Fruit fly (Drosophila melanogaster): ENCODE data around the gene CG14963.

Gene CG14963

dm6 chr3L:3148125-3149059 is 24.0 kb downstream of the CG14963 start, which contains the start of the genes Usp5 and BtbVII (continued):
- TF ChIP-seq gsb-n (tag; optimal IDR thresholded peaks at IDR 0.05) (no peak), crol (GFP tag; IDR thresholded peaks at IDR 0.05) (no peak), CG8388 (GFP tag; optimal IDR thresholded peaks at IDR 0.05) (peak; percentile 17), CG16863 (GFP tag; optimal IDR thresholded peaks at IDR 0.05) (peak; percentile 68), CG9437 (GFP tag; optimal IDR thresholded peaks at IDR 0.05) (peak; percentile 93), Sry-β (GFP tag; optimal IDR thresholded peaks at IDR 0.05) (no peak)

dm6 chr3L:3143383-3143962 is 28.9 kb downstream of the CG14963 start, which contains the start of the genes CG11537 and Alg2:
Gene CG11537 (minus strand): TSS chr3L:3143457.
Gene Alg2 (plus strand): TSS chr3L:3143808.
- no peak for TF ChIP-seq CG7928 (GFP tag; optimal IDR thresholded peaks at IDR 0.05)
- peak; percentile 11 for TF ChIP-seq CG4424 (GFP tag; optimal IDR thresholded peaks at IDR 0.05)
- TF ChIP-seq dm (GFP tag; optimal IDR thresholded peaks at IDR 0.05) = peak; percentile 12
- no peak for TF ChIP-seq ro (GFP tag; IDR thresholded peaks at IDR 0.05)
- TF ChIP-seq Meics (GFP tag; optimal IDR thresholded peaks at IDR 0.05) = peak; percentile 39
- no peak for TF ChIP-seq gt (GFP tag; IDR thresholded peaks at IDR 0.05)
- TF ChIP-seq CG10267 (tag; optimal IDR thresholded peaks at IDR 0.05) = peak; percentile 44
- TF ChIP-seq caup (GFP tag; optimal IDR thresholded peaks at IDR 0.05; ENCODE audit: severe bottlenecking) = peak; percentile 42
- no peak for TF ChIP-seq CG34376 (GFP tag; optimal IDR thresholded peaks at IDR 0.05)
- no peak for TF ChIP-seq Bteb2 (GFP tag; optimal IDR thresholded peaks at IDR 0.05)
- TF ChIP-seq Rfx (GFP tag; IDR thresholded peaks at IDR 0.05) = peak; percentile 56
- TF ChIP-seq CG15269 (tag; optimal IDR thresholded peaks at IDR 0.05) = peak; percentile 26
- peak; percentile 17; the same call in 1 of the 2 replicates for TF ChIP-seq Xrp1 (GFP tag; IDR thresholded peaks at IDR 0.05)
- peak; percentile 4 for TF ChIP-seq sug (tag; optimal IDR thresholded peaks at IDR 0.05)
- TF ChIP-seq CG10366 (GFP tag; IDR thresholded peaks at IDR 0.05) = peak; percentile 29
- no peak for TF ChIP-seq ttk (GFP tag; IDR thresholded peaks at IDR 0.05)
- TF ChIP-seq CG10209 (GFP tag; optimal IDR thresholded peaks at IDR 0.05) = peak; percentile 34
- TF ChIP-seq CG15601 (tag; optimal IDR thresholded peaks at IDR 0.05) = peak; percentile 32
- TF ChIP-seq CG3847 (GFP tag; IDR thresholded peaks at IDR 0.05) = 0 out of 2 replicates have a peak, but pooled peaks have one; percentile 22
- peak; percentile 24 for TF ChIP-seq CG13424 (tag; optimal IDR thresholded peaks at IDR 0.05)
- TF ChIP-seq NFAT (GFP tag; IDR thresholded peaks at IDR 0.05) = peak; percentile 23; the same call in 1 of the 2 replicates
- TF ChIP-seq CG17361 (GFP tag; IDR thresholded peaks at IDR 0.05) = peak; percentile 44; the same call in 2 of the 3 replicates
- peak; percentile 4 for TF ChIP-seq Fer2 (tag; optimal IDR thresholded peaks at IDR 0.05)
- peak; percentile 4 for TF ChIP-seq NfI (GFP tag; optimal IDR thresholded peaks at IDR 0.05)
- TF ChIP-seq CG15696 (tag; optimal IDR thresholded peaks at IDR 0.05) = peak; percentile 0
- peak; percentile 35 for TF ChIP-seq CG13624 (GFP tag; optimal IDR thresholded peaks at IDR 0.05)
- TF ChIP-seq CG15514 (GFP tag; optimal IDR thresholded peaks at IDR 0.05) = peak; percentile 35
- TF ChIP-seq CG5180 (GFP tag; optimal IDR thresholded peaks at IDR 0.05) = no peak
- TF ChIP-seq CG12391 (tag; optimal IDR thresholded peaks at IDR 0.05) = peak; percentile 47
- TF ChIP-seq aop (GFP tag; IDR thresholded peaks at IDR 0.05) = no peak
- TF ChIP-seq Blimp-1 (GFP tag; optimal IDR thresholded peaks at IDR 0.05) = peak; percentile 21
- TF ChIP-seq inv (GFP tag; IDR thresholded peaks at IDR 0.05; ENCODE audit: partially characterized antibody) = no peak
- TF ChIP-seq MTF-1 (GFP tag; optimal IDR thresholded peaks at IDR 0.05; ENCODE audit: borderline replicate concordance) = no peak
- TF ChIP-seq chn (GFP tag; optimal IDR thresholded peaks at IDR 0.05) = peak; percentile 8
- peak; percentile 44 for TF ChIP-seq CG17829 (tag; optimal IDR thresholded peaks at IDR 0.05)
- no peak for TF ChIP-seq CG14965 (GFP tag; optimal IDR thresholded peaks at IDR 0.05; ENCODE audit: borderline replicate concordance)
- no peak for TF ChIP-seq al (GFP tag; IDR thresholded peaks at IDR 0.05)
- TF ChIP-seq D (optimal IDR thresholded peaks at IDR 0.05) = no peak
- no peak for TF ChIP-seq D (GFP tag; optimal IDR thresholded peaks at IDR 0.05)
